Worm (Caenorhabditis elegans) whole organism, young adult: Measurements from ENCODE around the gene D1014.2.

Experiments
- chd-7 ChIP-seq: sonication (generic microtip); optimal IDR thresholded peaks from 2 replicates; lab custom pipeline; 2016; ENCODE audit warnings: mild to moderate bottlenecking, missing genetic modification characterization, moderate library complexity, missing compliant biosample characterization
- him-1 ChIP-seq: sonication (generic microtip); optimal IDR thresholded peaks from 2 replicates; lab custom pipeline; 2016; ENCODE audit warnings: missing genotype, missing genetic modification reagents, missing genetic modification characterization, missing compliant biosample characterization

DNA sequence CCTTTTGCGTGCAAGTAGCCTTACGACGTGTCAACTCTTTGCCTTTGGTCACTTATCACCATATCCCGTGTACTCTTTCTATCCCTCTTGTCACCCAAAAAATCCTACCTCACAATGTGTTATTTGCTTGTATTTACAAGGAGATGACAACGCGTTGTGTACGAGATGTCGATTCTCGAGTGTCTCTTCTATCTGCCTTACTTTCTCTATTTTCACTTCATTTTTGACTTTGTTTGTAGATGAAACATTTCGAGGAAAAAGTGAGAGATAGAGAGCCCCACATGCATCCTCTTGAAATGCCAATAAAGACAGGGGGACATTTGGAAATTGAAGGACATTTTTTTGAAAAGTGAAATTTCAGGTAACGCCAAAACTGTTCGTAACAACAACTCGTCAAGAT is 32.9 kb upstream of the D1014.2 start:
- TF ChIP-seq chd-7 (no peak), him-1 (tag; lab: Kevin White, UChicago) (no peak)
